Worm (Caenorhabditis elegans): ENCODE measurements around the gene B0336.7.

DNA sequence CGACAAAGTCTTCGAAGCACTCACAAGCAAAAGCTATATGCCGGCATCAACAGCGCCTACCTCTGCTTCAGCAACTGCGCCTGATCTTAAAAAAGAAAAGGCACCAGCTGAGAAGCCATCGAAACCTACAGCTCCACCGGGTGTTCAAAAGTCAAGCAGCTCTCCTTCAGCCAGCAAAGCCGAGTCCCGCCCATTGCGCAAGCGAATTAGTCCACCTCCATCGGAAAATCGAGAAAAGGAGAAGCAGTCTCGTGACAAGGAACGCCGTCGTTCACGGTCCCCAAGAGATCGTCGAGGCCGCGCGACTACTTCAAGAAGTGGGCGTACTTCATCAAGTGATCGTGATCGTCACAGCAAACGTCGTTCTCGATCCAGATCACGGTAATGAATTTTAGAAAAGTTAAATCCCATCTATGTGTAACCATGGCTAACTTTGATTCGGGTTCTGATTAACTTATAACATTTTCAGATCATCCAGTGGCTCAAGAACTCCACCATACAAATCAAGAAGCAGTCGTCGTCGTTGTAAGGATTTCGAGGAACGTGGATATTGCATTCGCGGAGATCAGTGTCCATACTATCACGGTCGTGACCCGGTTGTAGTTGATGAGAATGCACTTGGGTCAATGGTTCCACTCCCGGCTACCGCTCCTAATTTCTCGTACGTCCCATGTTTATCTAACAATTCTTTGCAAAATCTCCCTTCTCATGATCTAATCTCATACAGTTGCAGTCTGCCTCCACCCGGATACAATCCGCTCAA, 14.9 kb upstream of the B0336.7 start:
- TF ChIP-seq snpc-4 (tag; optimal IDR thresholded peaks at IDR 0.05), result no peak
- no peak for TF ChIP-seq lin-13 (tag; optimal IDR thresholded peaks at IDR 0.05)
- no peak for TF ChIP-seq sem-2 (GFP tag; optimal IDR thresholded peaks at IDR 0.05)
- no peak for TF ChIP-seq hlh-1 (tag; optimal IDR thresholded peaks at IDR 0.05)
- TF ChIP-seq elt-1 (tag; optimal IDR thresholded peaks at IDR 0.05; ENCODE audit: borderline replicate concordance, insufficient read depth), result no peak
